Worm (Caenorhabditis elegans): ENCODE data around the gene dnc-1.

- TF ChIP-seq mep-1 (tag; optimal IDR thresholded peaks at IDR 0.05): no peak
- TF ChIP-seq ceh-82 (tag; optimal IDR thresholded peaks at IDR 0.05): no peak
- no peak for TF ChIP-seq unc-30 (tag; optimal IDR thresholded peaks at IDR 0.05)
- TF ChIP-seq fkh-4 (tag; optimal IDR thresholded peaks at IDR 0.05; ENCODE audit: borderline replicate concordance): no peak
- TF ChIP-seq dpl-1 (GFP tag; optimal IDR thresholded peaks at IDR 0.05): no peak
- TF ChIP-seq ama-1 (optimal IDR thresholded peaks at IDR 0.05): no peak
- TF ChIP-seq lin-15B (tag; optimal IDR thresholded peaks at IDR 0.05): no peak
- no peak for TF ChIP-seq nhr-76 (tag; optimal IDR thresholded peaks at IDR 0.05)
- TF ChIP-seq aly-2 (tag; optimal IDR thresholded peaks at IDR 0.05): no peak
- no peak for TF ChIP-seq nhr-12 (tag; optimal IDR thresholded peaks at IDR 0.05)
- no peak for TF ChIP-seq fkh-10 (GFP tag; optimal IDR thresholded peaks at IDR 0.05)
Observed at ce11 chrIV:10916134-10916533, 16.9 kb downstream of the dnc-1 start.

Data from whole organism, L1 larva.